Worm (Caenorhabditis elegans) whole organism, young adult: ENCODE measurements around the gene clec-35.

Experiments used
- B0019.2 ChIP-seq: fragments of 200-800 bp; sonication (Bioruptor generic); conservative IDR thresholded peaks from 2 replicates; pipeline ENCODE4 v1.3.6; 2022; ENCODE audit warnings: missing genetic modification reagents, missing genetic modification characterization, missing compliant biosample characterization
- B0261.1 ChIP-seq: sonication (generic microtip); optimal IDR thresholded peaks from 2 replicates; lab custom pipeline; 2016; ENCODE audit warnings: mild to moderate bottlenecking, missing genetic modification characterization, moderate library complexity, missing compliant biosample characterization
- C06A6.2 ChIP-seq: fragments of 200-800 bp; sonication (Bioruptor generic); conservative IDR thresholded peaks from 2 replicates; pipeline ENCODE4 v1.3.6; 2022; ENCODE audit warnings: missing genetic modification characterization, missing compliant biosample characterization
- C17E4.6 ChIP-seq: fragments of 200-800 bp; sonication (Bioruptor generic); IDR thresholded peaks from 2 replicates; pipeline ENCODE4 v1.3.6; 2022; ENCODE audit warnings: missing genetic modification reagents, missing genetic modification characterization, missing compliant biosample characterization
- D2030.7 ChIP-seq: fragments of 200-800 bp; sonication (Bioruptor generic); IDR thresholded peaks from 2 replicates; pipeline ENCODE4 v1.3.6; 2022; ENCODE audit warnings: missing genetic modification reagents, missing genetic modification characterization, missing compliant biosample characterization
- F10E7.11 ChIP-seq: sonication (generic microtip); optimal IDR thresholded peaks from 2 replicates; lab custom pipeline; 2017; ENCODE audit warnings: mild to moderate bottlenecking, missing genetic modification characterization, moderate library complexity, missing compliant biosample characterization
- F23B12.7 ChIP-seq: sonication (generic microtip); optimal IDR thresholded peaks from 2 replicates; lab custom pipeline; 2017; ENCODE audit warnings: missing genetic modification characterization, mild to moderate bottlenecking, missing compliant biosample characterization, antibody characterized with exemption, moderate library complexity; ENCODE audit not compliant: insufficient read depth
- T07F8.4 ChIP-seq: sonication (generic microtip); optimal IDR thresholded peaks from 2 replicates; lab custom pipeline; 2016; ENCODE audit warnings: mild to moderate bottlenecking, missing genetic modification characterization, moderate library complexity, missing compliant biosample characterization
- T26A5.8 ChIP-seq: sonication (generic microtip); optimal IDR thresholded peaks from 2 replicates; lab custom pipeline; 2016; ENCODE audit warnings: missing genetic modification characterization, missing compliant biosample characterization
- Y53F4B.3 ChIP-seq: fragments of 200-800 bp; sonication (Bioruptor generic); IDR thresholded peaks from 2 replicates; pipeline ENCODE4 v1.3.6; 2022; ENCODE audit warnings: missing genetic modification reagents, missing genetic modification characterization, missing compliant biosample characterization
- Y67H2A.10 ChIP-seq: fragments of 200-800 bp; sonication (Bioruptor generic); conservative IDR thresholded peaks from 2 replicates; pipeline ENCODE4 v1.3.6; 2022; ENCODE audit warnings: missing genetic modification reagents, missing genetic modification characterization, missing compliant biosample characterization
- Y79H2A.3 ChIP-seq: fragments of 200-800 bp; sonication (Bioruptor generic); conservative IDR thresholded peaks from 2 replicates; pipeline ENCODE4 v1.3.6; 2022; ENCODE audit warnings: missing genetic modification reagents, missing genetic modification characterization, missing compliant biosample characterization
- Y95B8A.8 ChIP-seq: fragments of 200-800 bp; sonication (Bioruptor generic); IDR thresholded peaks from 2 replicates; pipeline ENCODE4 v1.3.6; 2022; ENCODE audit warnings: missing genetic modification reagents, missing genetic modification characterization, missing compliant biosample characterization
- ZK185.1 ChIP-seq: sonication (generic microtip); optimal IDR thresholded peaks from 2 replicates; lab custom pipeline; 2016; ENCODE audit warnings: mild to moderate bottlenecking, missing genetic modification characterization, missing compliant biosample characterization; ENCODE audit not compliant: poor library complexity, severe bottlenecking
- akir-1 ChIP-seq: fragments of 200-800 bp; sonication (Bioruptor generic); optimal IDR thresholded peaks from 2 replicates; lab custom pipeline; 2018; ENCODE audit warnings: mild to moderate bottlenecking, missing genetic modification characterization, moderate library complexity, missing compliant biosample characterization
- bed-2 ChIP-seq: fragments of 200-800 bp; sonication (Bioruptor generic); IDR thresholded peaks from 2 replicates; pipeline ENCODE4 v1.3.6; 2022; ENCODE audit warnings: missing genetic modification reagents, missing genetic modification characterization, missing compliant biosample characterization
- cebp-2 ChIP-seq: fragments of 200-800 bp; sonication (Bioruptor generic); IDR thresholded peaks from 2 replicates; pipeline ENCODE4 v1.3.6; 2022; ENCODE audit warnings: missing genetic modification characterization, missing compliant biosample characterization
- ceh-27 ChIP-seq: fragments of 200-800 bp; sonication (Bioruptor generic); optimal IDR thresholded peaks from 2 replicates; lab custom pipeline; 2018; ENCODE audit warnings: mild to moderate bottlenecking, missing genetic modification characterization, moderate library complexity, missing compliant biosample characterization
- dox-1 ChIP-seq: fragments of 200-800 bp; sonication (Bioruptor generic); IDR thresholded peaks from 2 replicates; pipeline ENCODE4 v1.3.6; 2022; ENCODE audit warnings: missing genetic modification reagents, missing genetic modification characterization, missing compliant biosample characterization
- ekl-4 ChIP-seq: fragments of 200-800 bp; sonication (Bioruptor generic); IDR thresholded peaks from 2 replicates; pipeline ENCODE4 v1.3.6; 2022; ENCODE audit warnings: missing genetic modification reagents, missing genetic modification characterization, missing compliant biosample characterization
- gei-17 ChIP-seq: fragments of 200-800 bp; sonication (Bioruptor generic); optimal IDR thresholded peaks from 2 replicates; lab custom pipeline; 2018; ENCODE audit warnings: mild to moderate bottlenecking, missing genetic modification characterization, missing compliant biosample characterization
- lag-1 ChIP-seq: fragments of 200-800 bp; sonication (Bioruptor generic); IDR thresholded peaks from 2 replicates; pipeline ENCODE4 v1.3.6; 2022; ENCODE audit warnings: missing genetic modification reagents, missing genetic modification characterization, missing compliant biosample characterization
- madf-8 ChIP-seq: fragments of 200-800 bp; sonication (Bioruptor generic); conservative IDR thresholded peaks from 2 replicates; pipeline ENCODE4 v1.3.6; 2022; ENCODE audit warnings: missing genetic modification reagents, missing genetic modification characterization, missing compliant biosample characterization
- mcd-1 ChIP-seq: fragments of 200-800 bp; sonication (Bioruptor generic); IDR thresholded peaks from 2 replicates; pipeline ENCODE4 v1.3.6; 2022; ENCODE audit warnings: missing genetic modification reagents, missing genetic modification characterization, missing compliant biosample characterization
- mxl-1 ChIP-seq: sonication (generic microtip); optimal IDR thresholded peaks from 2 replicates; lab custom pipeline; 2016; ENCODE audit warnings: missing genetic modification characterization, missing compliant biosample characterization
- nfya-1 ChIP-seq: sonication (generic microtip); optimal IDR thresholded peaks from 2 replicates; lab custom pipeline; 2017; ENCODE audit warnings: antibody characterized with exemption, missing compliant biosample characterization, missing genetic modification characterization, borderline replicate concordance; ENCODE audit not compliant: insufficient read depth
- nfyb-1 ChIP-seq: fragments of 200-800 bp; sonication (Bioruptor generic); IDR thresholded peaks from 2 replicates; pipeline ENCODE4 v1.3.6; 2022; ENCODE audit warnings: missing genetic modification reagents, missing genetic modification characterization, missing compliant biosample characterization
- nhr-27 ChIP-seq: fragments of 200-800 bp; sonication (Bioruptor generic); optimal IDR thresholded peaks from 2 replicates; lab custom pipeline; 2018; ENCODE audit warnings: mild to moderate bottlenecking, missing genetic modification characterization, moderate library complexity, missing compliant biosample characterization
- nhr-80 ChIP-seq: sonication (generic microtip); optimal IDR thresholded peaks from 2 replicates; lab custom pipeline; 2016; ENCODE audit warnings: missing genetic modification characterization, missing compliant biosample characterization
- nhr-90 ChIP-seq: sonication (generic microtip); optimal IDR thresholded peaks from 2 replicates; lab custom pipeline; 2016; ENCODE audit warnings: missing genotype, mild to moderate bottlenecking, missing genetic modification characterization, missing compliant biosample characterization
- pha-4 ChIP-seq: fragments of 150-350 bp; sonication (generic microtip); optimal IDR thresholded peaks from 2 replicates; lab custom pipeline; 2014; ENCODE audit warnings: missing biosample characterization, missing genetic modification reagents, missing genetic modification characterization
- rcor-1 ChIP-seq: fragments of 200-800 bp; sonication (Bioruptor generic); IDR thresholded peaks from 2 replicates; pipeline ENCODE4 v1.3.6; 2022; ENCODE audit warnings: missing genetic modification reagents, missing genetic modification characterization, missing compliant biosample characterization
- rec-8 ChIP-seq, 2 experiments: sonication (generic microtip); optimal IDR thresholded peaks; 2 replicates each; lab custom pipeline; 2016; ENCODE audit warnings: mild to moderate bottlenecking in 2 of 2, missing genetic modification characterization in 2 of 2, missing genetic modification reagents in 2 of 2, missing genotype in 2 of 2, missing biosample characterization in 1 of 2, missing compliant biosample characterization in 1 of 2, moderate library complexity in 1 of 2
- sdz-38 ChIP-seq: sonication (generic microtip); optimal IDR thresholded peaks from 2 replicates; lab custom pipeline; 2016; ENCODE audit warnings: missing genotype, missing genetic modification characterization, missing compliant biosample characterization
- snpc-4 ChIP-seq, 5 experiments: fragments of 150-350 bp in 1 of 5; sonication (generic microtip) in 4 of 5; optimal IDR thresholded peaks; 2 replicates each; lab custom pipeline; 2014 to 2018; ENCODE audit warnings: missing genetic modification characterization in 5 of 5, missing biosample characterization in 3 of 5, antibody characterized with exemption in 2 of 5, mild to moderate bottlenecking in 2 of 5, missing compliant biosample characterization in 2 of 5, missing genotype in 2 of 5, moderate library complexity in 2 of 5, missing genetic modification reagents in 1 of 5
- tbx-9 ChIP-seq: sonication (generic microtip); optimal IDR thresholded peaks from 2 replicates; lab custom pipeline; 2016; ENCODE audit warnings: borderline replicate concordance, missing genetic modification characterization, inconsistent platforms, missing compliant biosample characterization
- zfh-2 ChIP-seq: fragments of 200-800 bp; sonication (Bioruptor generic); conservative IDR thresholded peaks from 2 replicates; pipeline ENCODE4 v1.3.6; 2022; ENCODE audit warnings: missing genetic modification reagents, missing genetic modification characterization, missing compliant biosample characterization
- ztf-6 ChIP-seq: fragments of 200-800 bp; sonication (Bioruptor generic); IDR thresholded peaks from 2 replicates; pipeline ENCODE4 v1.3.6; 2022; ENCODE audit warnings: missing genetic modification reagents, missing genetic modification characterization, missing compliant biosample characterization

clec-35 gene

DNA sequence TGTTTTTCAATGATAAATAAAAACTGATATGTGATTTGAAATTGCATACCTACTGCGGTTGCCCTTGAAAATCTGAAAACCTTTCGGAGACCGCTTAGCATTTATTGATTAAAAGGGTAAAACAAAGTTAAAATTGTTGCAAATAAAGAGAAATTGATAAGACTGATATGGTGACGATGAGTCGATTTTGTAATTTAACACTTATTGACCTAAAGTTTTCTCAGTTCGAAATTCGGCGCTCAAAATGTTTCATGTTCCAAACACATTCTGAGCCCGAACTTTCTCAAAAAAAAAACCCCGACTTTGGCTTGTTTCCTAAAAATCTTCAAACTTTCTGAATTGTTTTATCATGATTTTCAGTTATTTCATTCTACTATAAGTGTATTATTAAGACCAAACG is 12.9 kb downstream of the clec-35 start, which contains the start of gene clec-40:
clec-40 (minus strand) TSS at position 101 of the 400 bp plus-strand sequence.
- no peak for TF ChIP-seq F10E7.11 (tag; lab: Kevin White, UChicago)
- no peak for TF ChIP-seq tbx-9 (tag; lab: Kevin White, UChicago)
- no peak for TF ChIP-seq ztf-6 (GFP tag; lab: Robert Waterston, UW)
- TF ChIP-seq cebp-2 (GFP tag; lab: Robert Waterston, UW), result no peak
- no peak for TF ChIP-seq nfya-1 (tag; lab: Kevin White, UChicago)
- no peak for TF ChIP-seq mxl-1 (tag; lab: Kevin White, UChicago)
- TF ChIP-seq pha-4 (tag; lab: Kevin White, UChicago), result no peak
- TF ChIP-seq akir-1 (GFP tag; lab: Kevin White, UChicago), result no peak
- TF ChIP-seq sdz-38, result no peak
- TF ChIP-seq B0261.1 (tag; lab: Kevin White, UChicago), result no peak
- TF ChIP-seq C06A6.2 (GFP tag; lab: Robert Waterston, UW), result no peak
- TF ChIP-seq rcor-1 (GFP tag; lab: Robert Waterston, UW), result no peak
- no peak for TF ChIP-seq Y79H2A.3 (GFP tag; lab: Robert Waterston, UW)
- no peak for TF ChIP-seq D2030.7 (GFP tag; lab: Robert Waterston, UW)
- TF ChIP-seq ZK185.1, result no peak
- TF ChIP-seq bed-2, result no peak
- TF ChIP-seq ekl-4, result no peak
- TF ChIP-seq nhr-90 (tag; lab: Kevin White, UChicago), result no peak
- TF ChIP-seq gei-17 (GFP tag; lab: Kevin White, UChicago), result no peak

DNA sequence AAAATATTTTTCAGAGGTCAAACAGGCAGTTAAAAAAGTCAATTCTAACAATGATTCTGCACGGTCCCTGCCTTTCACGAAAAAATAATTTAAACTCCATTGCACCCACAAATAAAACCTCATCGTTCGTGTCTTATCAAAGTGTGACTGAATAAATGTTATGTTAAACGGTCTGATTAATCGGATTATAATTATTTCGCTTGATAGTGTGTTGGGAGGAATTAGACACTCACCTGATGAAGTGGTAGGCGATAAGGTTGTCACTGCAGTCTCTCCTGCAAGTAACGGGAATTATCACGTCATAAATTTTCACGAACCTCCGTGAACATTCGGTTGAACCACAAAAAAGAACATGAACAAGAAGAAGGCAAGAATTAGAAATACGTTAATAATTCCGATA is 13.6 kb downstream of the clec-35 start:
- TF ChIP-seq madf-8 (GFP tag; lab: Robert Waterston, UW) (no peak), gei-17 (GFP tag; lab: Kevin White, UChicago) (no peak), Y79H2A.3 (GFP tag; lab: Robert Waterston, UW) (no peak), nhr-80 (tag; lab: Kevin White, UChicago) (peak; percentile 72)

DNA sequence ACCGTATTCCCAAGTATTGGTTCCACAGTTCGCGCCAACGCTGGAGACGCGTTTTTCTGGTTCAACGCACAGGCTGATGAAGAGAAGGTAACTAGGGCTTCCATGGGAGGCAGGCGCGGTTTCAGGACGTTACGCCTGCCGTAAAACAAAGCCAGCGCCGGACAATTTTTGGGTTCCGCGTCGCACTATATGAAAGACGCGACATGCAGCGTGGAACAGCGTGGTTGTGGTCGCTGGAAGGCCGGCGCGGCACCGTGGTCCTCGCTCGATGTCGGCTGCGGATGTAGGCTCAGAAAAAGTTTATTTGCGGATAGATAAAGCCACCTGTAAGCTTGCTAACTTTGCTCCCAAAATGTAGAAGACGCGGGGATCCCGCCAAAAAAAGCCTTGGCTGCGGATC is 15.4 kb downstream of the clec-35 start:
- TF ChIP-seq zfh-2 (peak; percentile 68), Y95B8A.8 (no peak), lag-1 (no peak), ceh-27 (GFP tag; lab: Kevin White, UChicago) (no peak), ekl-4 (no peak), nhr-27 (tag; lab: Kevin White, UChicago) (no peak), snpc-4 (GFP tag; optimal IDR thresholded peaks at IDR 0.05; lab: Kevin White, UChicago) (no peak), snpc-4 (tag; optimal IDR thresholded peaks at IDR 0.05; lab: Kevin White, UChicago) (peak in 2 of 4 experiments; percentile 47 to 75), C17E4.6 (no peak), B0019.2 (no peak), dox-1 (no peak), nfyb-1 (0 out of 2 replicates have a peak, but pooled peaks have one; percentile 39), rec-8 (tag; optimal IDR thresholded peaks at IDR 0.05; lab: Kevin White, UChicago) (no peak), Y67H2A.10 (no peak), T26A5.8 (tag; lab: Kevin White, UChicago) (no peak), T07F8.4 (no peak), F23B12.7 (no peak), rcor-1 (GFP tag; lab: Robert Waterston, UW) (no peak), mcd-1 (GFP tag; lab: Robert Waterston, UW) (no peak), Y53F4B.3 (no peak)
- TF ChIP-seq, all 124 proteins: peak for 3
